Worm (Caenorhabditis elegans): ENCODE data around the gene srj-11.

- no peak for TF ChIP-seq ceh-91 (GFP tag; IDR thresholded peaks at IDR 0.05)
- TF ChIP-seq snpc-1.1 (tag; optimal IDR thresholded peaks at IDR 0.05; ENCODE audit: insufficient read depth): no peak
- TF ChIP-seq tbp1 (GFP tag; optimal IDR thresholded peaks at IDR 0.05): no peak
These were observed 28.2 kb downstream of the srj-11 start, which contains the start of gene T28A11.19 for ce11 chrV:3269407-3269806.

Measured in whole organism, young adult.